Worm (Caenorhabditis elegans): ENCODE results near the gene F59D6.1.

Gene F59D6.1

ce11 chrV:3044837-3045236 is at the start of gene F59D6.1:
Gene F59D6.1 (plus strand): TSS chrV:3045137.
- no peak for TF ChIP-seq unc-62 (GFP tag; optimal IDR thresholded peaks at IDR 0.05)

- TF ChIP-seq unc-62 (GFP tag; optimal IDR thresholded peaks at IDR 0.05), result no peak
These were observed 48.8 kb upstream of the F59D6.1 start, which contains the start of gene srw-120 for ce11 chrV:2996105-2996504. Gene srw-120 (minus strand): TSS chrV:2996205.

- no peak for TF ChIP-seq unc-62 (GFP tag; optimal IDR thresholded peaks at IDR 0.05)
These were observed 45.2 kb upstream of the F59D6.1 start, which contains the start of gene srw-119 for ce11 chrV:2999736-3000135. Gene srw-119 (minus strand): TSS chrV:2999836.

ce11 chrV:3005964-3006363 is 39.0 kb upstream of the F59D6.1 start, which contains the start of gene srw-112:
Gene srw-112 (minus strand): TSS chrV:3006064.
- no peak for TF ChIP-seq unc-62 (GFP tag; optimal IDR thresholded peaks at IDR 0.05)

- TF ChIP-seq unc-62 (GFP tag; optimal IDR thresholded peaks at IDR 0.05), result no peak
These were observed 34.5 kb upstream of the F59D6.1 start, which contains the start of gene srw-136 for ce11 chrV:3010468-3010867. Gene srw-136 (minus strand): TSS chrV:3010568.

ce11 chrV:3011394-3011793 is 33.5 kb upstream of the F59D6.1 start, which contains the start of gene srw-135:
Gene srw-135 (minus strand): TSS chrV:3011494.
- TF ChIP-seq unc-62 (GFP tag; optimal IDR thresholded peaks at IDR 0.05), result no peak

- TF ChIP-seq unc-62 (GFP tag; optimal IDR thresholded peaks at IDR 0.05), result no peak
These were observed 30.8 kb upstream of the F59D6.1 start, which contains the start of gene K12D9.1 for ce11 chrV:3014185-3014584. Gene K12D9.1 (plus strand): TSS chrV:3014485.

- TF ChIP-seq unc-62 (GFP tag; optimal IDR thresholded peaks at IDR 0.05), result no peak
These were observed 27.0 kb upstream of the F59D6.1 start for ce11 chrV:3017930-3018329.

ce11 chrV:3021306-3021705 is 23.6 kb upstream of the F59D6.1 start, which contains the start of gene irld-12:
Gene irld-12 (minus strand): TSS chrV:3021406.
- no peak for TF ChIP-seq unc-62 (GFP tag; optimal IDR thresholded peaks at IDR 0.05)

- no peak for TF ChIP-seq unc-62 (GFP tag; optimal IDR thresholded peaks at IDR 0.05)
These were observed 20.7 kb upstream of the F59D6.1 start, which contains the start of gene asp-8 for ce11 chrV:3024274-3024673. Gene asp-8 (plus strand): TSS chrV:3024549.

ce11 chrV:3028205-3028604 is 16.7 kb upstream of the F59D6.1 start, which contains the start of gene asp-7:
Gene asp-7 (plus strand): TSS chrV:3028285.
- no peak for TF ChIP-seq unc-62 (GFP tag; optimal IDR thresholded peaks at IDR 0.05)

- no peak for TF ChIP-seq unc-62 (GFP tag; optimal IDR thresholded peaks at IDR 0.05)
These were observed 12.6 kb upstream of the F59D6.1 start, which contains the start of gene irld-38 for ce11 chrV:3032343-3032742. Gene irld-38 (minus strand): TSS chrV:3032443.

- no peak for TF ChIP-seq unc-62 (GFP tag; optimal IDR thresholded peaks at IDR 0.05)
These were observed 10.7 kb upstream of the F59D6.1 start, which contains the start of gene srw-8 for ce11 chrV:3034236-3034635. Gene srw-8 (minus strand): TSS chrV:3034336.

ce11 chrV:3038058-3038457 is 6.9 kb upstream of the F59D6.1 start:
- no peak for TF ChIP-seq unc-62 (GFP tag; optimal IDR thresholded peaks at IDR 0.05)

ce11 chrV:3039282-3039681 is 5.7 kb upstream of the F59D6.1 start, which contains the start of gene chpf-2:
Gene chpf-2 (minus strand): TSS chrV:3039382.
- TF ChIP-seq unc-62 (GFP tag; optimal IDR thresholded peaks at IDR 0.05), result no peak

- no peak for TF ChIP-seq unc-62 (GFP tag; optimal IDR thresholded peaks at IDR 0.05)
These were observed 4.0 kb upstream of the F59D6.1 start for ce11 chrV:3040930-3041329.

ce11 chrV:3046364-3046763 is 1.4 kb downstream of the F59D6.1 start:
- no peak for TF ChIP-seq unc-62 (GFP tag; optimal IDR thresholded peaks at IDR 0.05)

- TF ChIP-seq unc-62 (GFP tag; optimal IDR thresholded peaks at IDR 0.05), result no peak
These were observed 9.3 kb downstream of the F59D6.1 start, which contains the start of gene C50H11.8 for ce11 chrV:3054254-3054653. Gene C50H11.8 (plus strand): TSS chrV:3054554.

Data from whole organism, dauer.